Worm (Caenorhabditis elegans) whole organism, L4 larva: Measurements from ENCODE around the gene C16C8.14.

ENCODE experiments used
- F37D6.2 ChIP-seq: sonication (generic microtip); optimal IDR thresholded peaks from 2 replicates; lab custom pipeline; 2016; ENCODE audit warnings: mild to moderate bottlenecking, missing genetic modification characterization, missing compliant biosample characterization
- R02D3.7 ChIP-seq: fragments of 150-350 bp; sonication (generic microtip); optimal IDR thresholded peaks from 3 replicates; lab custom pipeline; 2014; ENCODE audit warnings: missing biosample characterization, missing genetic modification characterization
- T20F7.1 ChIP-seq: fragments of 200-800 bp; sonication (Bioruptor generic); optimal IDR thresholded peaks from 2 replicates; lab custom pipeline; 2018; ENCODE audit warnings: mild to moderate bottlenecking, missing genetic modification characterization, missing compliant biosample characterization
- T26A8.4 ChIP-seq: fragments of 200-800 bp; sonication (Bioruptor generic); IDR thresholded peaks from 2 replicates; pipeline ENCODE4 v1.3.6; 2022; ENCODE audit warnings: missing genetic modification characterization, missing compliant biosample characterization
- Y5F2A.4 ChIP-seq: fragments of 200-800 bp; sonication (Bioruptor generic); optimal IDR thresholded peaks from 2 replicates; lab custom pipeline; 2018; ENCODE audit warnings: mild to moderate bottlenecking, missing genetic modification characterization, missing compliant biosample characterization
- aha-1 ChIP-seq: fragments of 150-350 bp; peaks from one replicate; lab custom pipeline; 2014; ENCODE audit warnings: missing biosample characterization, missing genetic modification characterization
- arid-1 ChIP-seq: fragments of 200-800 bp; sonication (Bioruptor generic); conservative IDR thresholded peaks from 2 replicates; pipeline ENCODE4 v1.3.6; 2022; ENCODE audit warnings: missing genetic modification reagents, missing genetic modification characterization, missing compliant biosample characterization
- attf-4 ChIP-seq: sonication (generic microtip); optimal IDR thresholded peaks from 3 replicates; lab custom pipeline; 2017; ENCODE audit warnings: missing biosample characterization, missing genetic modification characterization
- ceh-44 ChIP-seq: fragments of 200-800 bp; sonication (Bioruptor generic); IDR thresholded peaks from 2 replicates; pipeline ENCODE4 v1.3.6; 2022; ENCODE audit warnings: missing genetic modification reagents, missing genetic modification characterization, missing compliant biosample characterization
- ceh-62 ChIP-seq: sonication (generic microtip); optimal IDR thresholded peaks from 2 replicates; lab custom pipeline; 2017; ENCODE audit warnings: missing biosample characterization, missing genetic modification characterization
- ces-1 ChIP-seq: fragments of 150-350 bp; sonication (generic microtip); optimal IDR thresholded peaks from 4 replicates; lab custom pipeline; 2014; ENCODE audit warnings: missing biosample characterization, missing genetic modification reagents, missing genetic modification characterization
- ctbp-1 ChIP-seq: fragments of 200-800 bp; sonication (Bioruptor generic); IDR thresholded peaks from 2 replicates; pipeline ENCODE4 v1.3.6; 2022; ENCODE audit warnings: missing genetic modification reagents, missing genetic modification characterization, missing compliant biosample characterization
- daf-12 ChIP-seq: fragments of 150-350 bp; optimal IDR thresholded peaks from 2 replicates; lab custom pipeline; 2014; ENCODE audit warnings: missing biosample characterization, missing genetic modification reagents, missing genetic modification characterization
- daf-16 ChIP-seq, 3 experiments: sonication (generic microtip); optimal IDR thresholded peaks; 2 replicates each; lab custom pipeline; 2016 to 2017; ENCODE audit warnings: missing genetic modification characterization in 3 of 3, missing genetic modification reagents in 3 of 3, mild to moderate bottlenecking in 2 of 3, missing compliant biosample characterization in 2 of 3, missing biosample characterization in 1 of 3, moderate library complexity in 1 of 3
- daf-19 ChIP-seq: fragments of 200-800 bp; sonication (Bioruptor generic); conservative IDR thresholded peaks from 2 replicates; pipeline ENCODE4 v1.3.6; 2022; ENCODE audit warnings: missing genetic modification characterization, missing compliant biosample characterization
- dmd-6 ChIP-seq: fragments of 200-800 bp; sonication (Bioruptor generic); IDR thresholded peaks from 2 replicates; pipeline ENCODE4 v1.3.6; 2022; ENCODE audit warnings: missing genetic modification reagents, missing genetic modification characterization, missing compliant biosample characterization
- dmd-9 ChIP-seq: fragments of 200-800 bp; sonication (Bioruptor generic); IDR thresholded peaks from 2 replicates; pipeline ENCODE4 v1.3.6; 2022; ENCODE audit warnings: missing genetic modification reagents, missing genetic modification characterization, missing compliant biosample characterization
- dpl-1 ChIP-seq: fragments of 150-350 bp; optimal IDR thresholded peaks from 2 replicates; lab custom pipeline; 2014; ENCODE audit warnings: missing biosample characterization, missing genetic modification reagents, missing genetic modification characterization
- egl-27 ChIP-seq: sonication (generic microtip); optimal IDR thresholded peaks from 3 replicates; lab custom pipeline; 2017; ENCODE audit warnings: missing biosample characterization, missing genetic modification reagents, missing genetic modification characterization
- fos-1 ChIP-seq: fragments of 150-350 bp; optimal IDR thresholded peaks from 2 replicates; lab custom pipeline; 2014; ENCODE audit warnings: missing biosample characterization, missing genetic modification characterization
- hlh-11 ChIP-seq: fragments of 200-800 bp; sonication (Bioruptor generic); optimal IDR thresholded peaks from 2 replicates; lab custom pipeline; 2018; ENCODE audit warnings: mild to moderate bottlenecking, missing genetic modification characterization, missing compliant biosample characterization
- hmg-1.1 ChIP-seq: fragments of 200-800 bp; sonication (Bioruptor generic); IDR thresholded peaks from 2 replicates; pipeline ENCODE4 v1.3.6; 2022; ENCODE audit warnings: missing genetic modification reagents, missing genetic modification characterization, missing compliant biosample characterization
- lsy-2 ChIP-seq, 2 experiments: fragments of 150-350 bp in 1 of 2; sonication (generic microtip) in 1 of 2; optimal IDR thresholded peaks; 2 replicates each; lab custom pipeline; 2014 to 2017; ENCODE audit warnings: missing biosample characterization in 2 of 2, missing genetic modification characterization in 2 of 2
- madf-5 ChIP-seq, 2 experiments: fragments of 200-800 bp; sonication (Bioruptor generic); IDR thresholded peaks; 2 replicates each; pipeline ENCODE4 v1.3.6; 2022; ENCODE audit warnings: missing compliant biosample characterization in 2 of 2, missing genetic modification characterization in 2 of 2
- madf-9 ChIP-seq: fragments of 200-800 bp; sonication (Bioruptor generic); conservative IDR thresholded peaks from 2 replicates; pipeline ENCODE4 v1.3.6; 2022; ENCODE audit warnings: missing genetic modification reagents, missing genetic modification characterization, missing compliant biosample characterization
- mdl-1 ChIP-seq, 2 experiments: fragments of 150-350 bp in 1 of 2; sonication (generic microtip) in 1 of 2; optimal IDR thresholded peaks; 2 replicates each; lab custom pipeline; 2014 to 2017; ENCODE audit warnings: missing biosample characterization in 2 of 2, missing genetic modification characterization in 2 of 2
- mxl-2 ChIP-seq: fragments of 200-800 bp; sonication (Bioruptor generic); conservative IDR thresholded peaks from 2 replicates; pipeline ENCODE4 v1.3.6; 2022; ENCODE audit warnings: missing genetic modification reagents, missing genetic modification characterization, missing compliant biosample characterization
- mxl-3 ChIP-seq: fragments of 200-800 bp; sonication (Bioruptor generic); optimal IDR thresholded peaks from 2 replicates; lab custom pipeline; 2018; ENCODE audit warnings: mild to moderate bottlenecking, missing genetic modification characterization, missing compliant biosample characterization
- nhr-102 ChIP-seq: sonication (generic microtip); optimal IDR thresholded peaks from 2 replicates; lab custom pipeline; 2016; ENCODE audit warnings: mild to moderate bottlenecking, missing genetic modification characterization, moderate library complexity, missing compliant biosample characterization
- nhr-11 ChIP-seq: fragments of 150-350 bp; optimal IDR thresholded peaks from 2 replicates; lab custom pipeline; 2014; ENCODE audit warnings: missing biosample characterization, missing genetic modification characterization
- nhr-41 ChIP-seq: fragments of 200-800 bp; sonication (Bioruptor generic); IDR thresholded peaks from 2 replicates; pipeline ENCODE4 v1.3.6; 2022; ENCODE audit warnings: missing genetic modification reagents, missing genetic modification characterization, missing compliant biosample characterization
- nhr-42 ChIP-seq: fragments of 200-800 bp; sonication (Bioruptor generic); IDR thresholded peaks from 2 replicates; pipeline ENCODE4 v1.3.6; 2022; ENCODE audit warnings: missing genetic modification characterization, missing compliant biosample characterization
- nhr-48 ChIP-seq: sonication (generic microtip); optimal IDR thresholded peaks from 2 replicates; lab custom pipeline; 2016; ENCODE audit warnings: mild to moderate bottlenecking, missing genetic modification characterization, missing compliant biosample characterization
- nhr-6 ChIP-seq: fragments of 150-350 bp; optimal IDR thresholded peaks from 2 replicates; lab custom pipeline; 2014; ENCODE audit warnings: missing biosample characterization, missing genetic modification characterization
- nhr-76 ChIP-seq: fragments of 150-350 bp; optimal IDR thresholded peaks from 2 replicates; lab custom pipeline; 2014; ENCODE audit warnings: missing biosample characterization, missing genetic modification characterization
- php-3 ChIP-seq: fragments of 200-800 bp; sonication (Bioruptor generic); IDR thresholded peaks from 2 replicates; pipeline ENCODE4 v1.3.6; 2022; ENCODE audit warnings: missing genetic modification reagents, missing genetic modification characterization, missing compliant biosample characterization
- set-16 ChIP-seq: fragments of 200-800 bp; sonication (Bioruptor generic); IDR thresholded peaks from 2 replicates; pipeline ENCODE4 v1.3.6; 2022; ENCODE audit warnings: missing genetic modification reagents, missing genetic modification characterization, missing compliant biosample characterization
- snpc-4 ChIP-seq: fragments of 150-350 bp; optimal IDR thresholded peaks from 2 replicates; lab custom pipeline; 2014; ENCODE audit warnings: missing biosample characterization, missing genetic modification characterization
- spr-3 ChIP-seq: fragments of 200-800 bp; sonication (Bioruptor generic); optimal IDR thresholded peaks from 2 replicates; lab custom pipeline; 2018; ENCODE audit warnings: mild to moderate bottlenecking, missing genetic modification characterization, missing compliant biosample characterization
- unc-130 ChIP-seq: sonication (generic microtip); optimal IDR thresholded peaks from 2 replicates; lab custom pipeline; 2016; ENCODE audit warnings: missing genetic modification reagents, missing genetic modification characterization, missing compliant biosample characterization
- vab-7 ChIP-seq: fragments of 200-800 bp; sonication (Bioruptor generic); IDR thresholded peaks from 2 replicates; pipeline ENCODE4 v1.3.6; 2022; ENCODE audit warnings: missing genetic modification reagents, missing genetic modification characterization, missing compliant biosample characterization
- zag-1 ChIP-seq: fragments of 150-350 bp; optimal IDR thresholded peaks from 2 replicates; lab custom pipeline; 2014; ENCODE audit warnings: missing biosample characterization, missing genetic modification characterization
- zfp-2 ChIP-seq: sonication (generic microtip); optimal IDR thresholded peaks from 2 replicates; lab custom pipeline; 2016; ENCODE audit warnings: mild to moderate bottlenecking, missing genetic modification characterization, missing compliant biosample characterization
- zfp-3 ChIP-seq: fragments of 200-800 bp; sonication (Bioruptor generic); conservative IDR thresholded peaks from 2 replicates; pipeline ENCODE4 v1.3.6; 2022; ENCODE audit warnings: missing genetic modification reagents, missing genetic modification characterization, missing compliant biosample characterization
- ztf-11 ChIP-seq: fragments of 150-350 bp; optimal IDR thresholded peaks from 2 replicates; lab custom pipeline; 2014; ENCODE audit warnings: missing biosample characterization, missing genetic modification characterization

Gene C16C8.14

DNA sequence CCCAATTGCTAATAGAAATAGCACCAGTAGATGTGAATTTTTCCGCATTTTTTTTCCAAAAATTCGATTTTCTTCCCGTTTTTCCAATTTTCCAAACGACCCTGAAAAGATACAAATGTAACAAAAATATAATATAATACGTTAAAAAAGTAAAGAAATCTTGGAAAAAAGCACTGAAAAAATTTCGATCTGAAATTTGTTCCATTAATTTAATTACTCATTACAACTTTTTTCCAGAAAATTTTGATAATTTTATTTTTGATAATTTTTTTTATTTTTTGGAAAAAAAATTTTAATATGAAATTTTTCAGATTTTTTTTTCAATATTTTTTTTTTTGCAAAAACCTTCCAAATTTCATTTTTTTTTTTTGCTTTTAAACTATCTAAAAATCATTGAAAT lies 13.2 kb upstream of the C16C8.14 start, which contains the start of gene skpo-2:
Gene skpo-2 (minus strand): TSS at position 101 of the 400 bp plus-strand sequence.
- TF ChIP-seq mdl-1 (tag; optimal IDR thresholded peaks at IDR 0.05; lab: Kevin White, UChicago): no peak
- no peak for TF ChIP-seq nhr-76 (tag; lab: Kevin White, UChicago)
- no peak for TF ChIP-seq T20F7.1
- no peak for TF ChIP-seq ctbp-1 (GFP tag; lab: Robert Waterston, UW)
- no peak for TF ChIP-seq zag-1 (tag; lab: Kevin White, UChicago)
- TF ChIP-seq lsy-2 (tag; optimal IDR thresholded peaks at IDR 0.05; lab: Kevin White, UChicago): no peak
- TF ChIP-seq, all 104 proteins: peak for 0

DNA sequence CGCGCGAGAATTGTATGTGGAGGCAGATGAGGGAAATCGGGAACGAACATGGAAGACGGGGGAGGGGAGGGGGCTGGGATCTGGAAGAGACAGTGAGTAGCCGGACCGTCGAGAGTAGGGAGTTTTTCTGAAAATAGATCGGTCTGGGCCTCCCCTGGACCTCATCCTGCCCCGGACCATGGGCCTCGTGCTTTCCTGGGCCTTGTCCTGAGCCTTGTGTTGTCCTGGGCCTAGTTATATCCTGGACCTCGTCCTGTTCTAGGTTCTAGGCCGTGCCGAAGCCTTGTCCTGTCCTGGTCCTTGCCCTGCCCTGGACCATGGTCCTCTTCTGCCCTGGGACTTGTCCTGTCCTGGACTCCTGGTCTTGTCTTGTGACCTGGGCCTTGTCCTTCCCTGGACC lies 12.2 kb upstream of the C16C8.14 start:
- no peak for TF ChIP-seq daf-19 (GFP tag; lab: Robert Waterston, UW)
- TF ChIP-seq arid-1 (GFP tag; lab: Robert Waterston, UW): no peak
- peak; percentile 77 for TF ChIP-seq set-16 (GFP tag; lab: Robert Waterston, UW)
- no peak for TF ChIP-seq ces-1 (GFP tag; lab: Kevin White, UChicago)
- TF ChIP-seq ceh-62 (tag; lab: Kevin White, UChicago): no peak
- TF ChIP-seq R02D3.7 (tag; lab: Kevin White, UChicago): no peak

DNA sequence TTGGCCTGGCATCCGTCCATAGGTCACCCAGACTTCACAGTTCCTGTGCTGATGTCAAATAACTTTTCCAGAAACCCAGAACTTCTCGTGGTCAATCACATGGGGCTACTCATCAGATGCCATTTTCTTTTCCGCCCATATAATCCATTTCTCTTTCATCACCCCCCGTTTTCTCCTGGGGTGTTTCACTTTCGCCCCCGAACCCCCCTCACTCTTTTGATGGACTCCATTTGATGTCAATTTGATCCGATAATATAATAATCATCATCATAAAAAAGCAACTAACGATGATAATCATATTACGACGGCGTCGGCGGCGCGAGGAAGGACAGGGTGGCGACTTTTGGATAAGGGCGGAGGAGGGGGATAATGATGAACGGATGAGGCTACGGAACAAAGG lies 11.3 kb upstream of the C16C8.14 start:
- TF ChIP-seq dmd-6 (GFP tag; lab: Robert Waterston, UW) (no peak), hlh-11 (tag; lab: Kevin White, UChicago) (peak; percentile 2), zfp-3 (no peak)
- TF ChIP-seq, all 104 proteins: peak for 1

DNA sequence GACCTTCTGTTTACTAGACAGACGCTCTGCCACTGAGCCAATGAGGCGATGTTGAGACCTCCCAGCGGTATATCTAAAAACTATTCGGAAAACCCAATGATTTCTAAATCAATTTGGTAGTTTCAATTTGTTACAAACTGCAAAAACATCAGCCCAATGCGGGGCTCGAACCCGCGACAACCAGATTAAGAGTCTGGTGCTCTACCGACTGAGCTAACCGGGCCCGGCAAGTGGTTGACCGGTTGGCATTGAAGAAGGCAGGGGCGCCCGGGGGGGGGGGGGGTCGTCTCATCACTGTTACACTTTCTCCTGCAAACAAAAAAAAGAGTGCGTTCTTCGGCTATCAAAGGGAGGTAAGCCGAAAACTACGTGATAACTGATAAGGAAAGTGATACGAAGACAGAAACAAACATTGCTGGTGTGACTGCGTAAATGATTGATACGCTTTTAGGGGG lies 10.3 kb upstream of the C16C8.14 start:
- peak; percentile 78 for TF ChIP-seq dmd-9 (GFP tag; lab: Robert Waterston, UW)
- peak; percentile 6 for TF ChIP-seq zfp-2 (tag; lab: Kevin White, UChicago)
- peak; percentile 4 for TF ChIP-seq nhr-48 (tag; lab: Kevin White, UChicago)
- TF ChIP-seq nhr-42: no peak
- no peak for TF ChIP-seq T20F7.1
- TF ChIP-seq daf-16 (GFP tag; optimal IDR thresholded peaks at IDR 0.05; lab: Kevin White, UChicago): peak; percentile 63 to 90
- TF ChIP-seq daf-16 (tag; optimal IDR thresholded peaks at IDR 0.05; lab: Kevin White, UChicago): peak; percentile 76
- TF ChIP-seq madf-9 (GFP tag; lab: Robert Waterston, UW): peak; percentile 26; the same call in 1 of the 2 replicates
- no peak for TF ChIP-seq F37D6.2 (tag; lab: Kevin White, UChicago)
- TF ChIP-seq dpl-1: no peak
- peak; percentile 74 for TF ChIP-seq T26A8.4 (GFP tag; lab: Robert Waterston, UW)
- no peak for TF ChIP-seq nhr-6 (tag; lab: Kevin White, UChicago)
- no peak for TF ChIP-seq ztf-11 (tag; lab: Kevin White, UChicago)
- no peak for TF ChIP-seq nhr-11
- TF ChIP-seq zfp-3: peak; percentile 73; the same call in 1 of the 2 replicates
- TF ChIP-seq egl-27: no peak
- TF ChIP-seq Y5F2A.4 (GFP tag; lab: Kevin White, UChicago): peak; percentile 59
- TF ChIP-seq attf-4 (tag; lab: Kevin White, UChicago): no peak
- peak; percentile 81 for TF ChIP-seq hlh-11 (tag; lab: Kevin White, UChicago)
- TF ChIP-seq set-16 (GFP tag; lab: Robert Waterston, UW): peak; percentile 95
- peak; percentile 62 for TF ChIP-seq spr-3 (GFP tag; lab: Kevin White, UChicago)
- peak; percentile 54; the same call in 1 of the 2 replicates for TF ChIP-seq ceh-44 (GFP tag; lab: Robert Waterston, UW)
- peak; percentile 50 for TF ChIP-seq nhr-102 (tag; lab: Kevin White, UChicago)
- peak; percentile 84 for TF ChIP-seq vab-7 (GFP tag; lab: Robert Waterston, UW)
- TF ChIP-seq unc-130 (GFP tag; lab: Kevin White, UChicago): peak; percentile 60
- peak; percentile 58 to 81; a peak in 2 of 4 replicates for TF ChIP-seq madf-5 (GFP tag; IDR thresholded peaks at IDR 0.05; lab: Robert Waterston, UW)
- TF ChIP-seq hmg-1.1 (GFP tag; lab: Robert Waterston, UW): peak; percentile 75; the same call in 1 of the 2 replicates
- TF ChIP-seq mxl-3 (GFP tag; lab: Kevin White, UChicago): peak; percentile 38
- no peak for TF ChIP-seq daf-12
- no peak for TF ChIP-seq zag-1 (tag; lab: Kevin White, UChicago)
- 0 out of 2 replicates have a peak, but pooled peaks have one; percentile 45 for TF ChIP-seq nhr-41 (GFP tag; lab: Robert Waterston, UW)
- peak; percentile 77 for TF ChIP-seq php-3
- TF ChIP-seq snpc-4 (tag; lab: Kevin White, UChicago): no peak
- peak; percentile 71 for TF ChIP-seq aha-1 (tag; lab: Kevin White, UChicago)
- no peak for TF ChIP-seq fos-1 (tag; lab: Kevin White, UChicago)
- no peak for TF ChIP-seq mxl-2
